Worm (Caenorhabditis elegans) whole organism, early embryonic: ENCODE results near the gene txt-4.

Source experiments
- ama-1 ChIP-seq: fragments of 150-350 bp; optimal IDR thresholded peaks from 2 replicates; lab custom pipeline; 2014
- ceh-36 ChIP-seq: sonication (generic microtip); optimal IDR thresholded peaks from 2 replicates; lab custom pipeline; 2016; ENCODE audit warnings: missing genetic modification characterization, inconsistent platforms, missing compliant biosample characterization
- tra-4 ChIP-seq: sonication (generic microtip); optimal IDR thresholded peaks from 2 replicates; lab custom pipeline; 2017; ENCODE audit warnings: missing genetic modification characterization, missing compliant biosample characterization

ce11 chrIV:1514415-1514814, 4.1 kb downstream of the txt-4 start:
- TF ChIP-seq tra-4 (no peak), ama-1 (lab: Kevin White, UChicago) (no peak), ceh-36 (tag; lab: Kevin White, UChicago) (no peak)
